Worm (Caenorhabditis elegans) whole organism, early embryonic: ENCODE results near the gene gcy-3.

Experiments used
- F13C5.2 ChIP-seq: sonication (generic microtip); optimal IDR thresholded peaks from 2 replicates; lab custom pipeline; 2017; ENCODE audit warnings: mild to moderate bottlenecking, missing genetic modification characterization, inconsistent platforms, missing compliant biosample characterization
- aly-1 ChIP-seq: sonication (generic microtip); optimal IDR thresholded peaks from 2 replicates; lab custom pipeline; 2016; ENCODE audit warnings: missing genetic modification characterization, missing compliant biosample characterization
- pes-1 ChIP-seq: fragments of 200-800 bp; sonication (Bioruptor generic); IDR thresholded peaks from 2 replicates; pipeline ENCODE4 v1.3.6; 2022; ENCODE audit warnings: missing genetic modification reagents, missing genetic modification characterization, missing compliant biosample characterization

- TF ChIP-seq aly-1 (tag; lab: Kevin White, UChicago) (no peak), F13C5.2 (tag; lab: Kevin White, UChicago) (no peak), pes-1 (GFP tag; lab: Robert Waterston, UW) (no peak)
These were observed 24.6 kb downstream of the gcy-3 start for ce11 chrII:9482529-9482928.
